Fruit fly (Drosophila melanogaster) whole organism, embryonic: Measurements from ENCODE around the gene sphe.

Source experiments
- Aef1 ChIP-seq: fragments of 200-800 bp; sonication (Bioruptor generic); IDR thresholded peaks from 3 replicates; pipeline ENCODE4 v1.3.6; 2022; ENCODE audit warnings: missing biosample characterization, missing genetic modification characterization
- BEAF-32 ChIP-seq: fragments of 200-800 bp; sonication (Bioruptor generic); optimal IDR thresholded peaks from 3 replicates; lab custom pipeline; 2017; ENCODE audit warnings: missing biosample characterization, missing genetic modification characterization, mild to moderate bottlenecking, moderate library complexity, missing genetic modification reagents
- CG12659 ChIP-seq: fragments of 200-800 bp; sonication (Bioruptor generic); optimal IDR thresholded peaks from 3 replicates; lab custom pipeline; 2017; ENCODE audit warnings: mild to moderate bottlenecking, missing biosample characterization, missing genetic modification reagents, missing genetic modification characterization
- CG16813 ChIP-seq: fragments of 200-800 bp; sonication (Bioruptor generic); IDR thresholded peaks from 3 replicates; pipeline ENCODE4 v1.3.6; 2022; ENCODE audit warnings: missing biosample characterization, missing genetic modification characterization; ENCODE audit not compliant: partially characterized antibody
- CG17612 ChIP-seq: fragments of 200-800 bp; sonication (Bioruptor generic); IDR thresholded peaks from 2 replicates; pipeline ENCODE4 v1.3.6; 2022; ENCODE audit warnings: missing biosample characterization, missing genetic modification characterization
- CG18599 ChIP-seq: fragments of 200-800 bp; sonication (Bioruptor generic); optimal IDR thresholded peaks from 3 replicates; lab custom pipeline; 2017; ENCODE audit warnings: missing biosample characterization, missing genetic modification characterization, mild to moderate bottlenecking, moderate library complexity, missing genetic modification reagents
- CG30020 ChIP-seq: fragments of 200-800 bp; optimal IDR thresholded peaks from 2 replicates; lab custom pipeline; 2019; ENCODE audit warnings: missing biosample characterization, mild to moderate bottlenecking, missing genetic modification characterization, moderate library complexity
- CG30403 ChIP-seq: fragments of 200-800 bp; sonication (Bioruptor generic); optimal IDR thresholded peaks from 3 replicates; lab custom pipeline; 2016; ENCODE audit warnings: missing biosample characterization, missing genetic modification characterization
- CG31224 ChIP-seq: fragments of 200-800 bp; sonication (Bioruptor generic); IDR thresholded peaks from 2 replicates; pipeline ENCODE4 v1.3.6; 2022; ENCODE audit warnings: missing biosample characterization, missing genetic modification characterization
- CG31365 ChIP-seq: fragments of 200-800 bp; sonication (Bioruptor generic); optimal IDR thresholded peaks from 2 replicates; lab custom pipeline; 2018; ENCODE audit warnings: missing biosample characterization, mild to moderate bottlenecking, missing genetic modification characterization
- CG33213 ChIP-seq: fragments of 200-800 bp; sonication (Bioruptor generic); optimal IDR thresholded peaks from 3 replicates; lab custom pipeline; 2016; ENCODE audit warnings: missing biosample characterization, missing genetic modification characterization
- CG6683 ChIP-seq: fragments of 200-800 bp; sonication (Bioruptor generic); optimal IDR thresholded peaks from 2 replicates; lab custom pipeline; 2017; ENCODE audit warnings: missing biosample characterization, mild to moderate bottlenecking, missing genetic modification characterization, missing genetic modification reagents
- CG6689 ChIP-seq: fragments of 200-800 bp; sonication (Bioruptor generic); IDR thresholded peaks from 2 replicates; pipeline ENCODE4 v1.3.6; 2022; ENCODE audit warnings: missing biosample characterization, missing genetic modification characterization
- CG7271 ChIP-seq: fragments of 200-800 bp; sonication (Bioruptor generic); optimal IDR thresholded peaks from 2 replicates; lab custom pipeline; 2018; ENCODE audit warnings: missing biosample characterization, mild to moderate bottlenecking, missing genetic modification characterization, moderate library complexity
- CG7963 ChIP-seq: fragments of 200-800 bp; sonication (Bioruptor generic); IDR thresholded peaks from 3 replicates; pipeline ENCODE4 v1.3.6; 2022; ENCODE audit warnings: missing biosample characterization, missing genetic modification characterization; ENCODE audit not compliant: partially characterized antibody
- CG8281 ChIP-seq: fragments of 200-800 bp; sonication (Bioruptor generic); optimal IDR thresholded peaks from 2 replicates; lab custom pipeline; 2018; ENCODE audit warnings: missing biosample characterization, mild to moderate bottlenecking, missing genetic modification characterization, moderate library complexity
- CG8359 ChIP-seq: fragments of 200-800 bp; sonication (Bioruptor generic); optimal IDR thresholded peaks from 2 replicates; lab custom pipeline; 2017; ENCODE audit warnings: missing biosample characterization, mild to moderate bottlenecking, missing genetic modification characterization, borderline replicate concordance
- CG8924 ChIP-seq: fragments of 200-800 bp; optimal IDR thresholded peaks from 3 replicates; lab custom pipeline; 2019; ENCODE audit warnings: missing biosample characterization, mild to moderate bottlenecking, missing genetic modification characterization, moderate library complexity
- CG9727 ChIP-seq: fragments of 200-800 bp; sonication (Bioruptor generic); optimal IDR thresholded peaks from 3 replicates; lab custom pipeline; 2017; ENCODE audit warnings: missing biosample characterization, mild to moderate bottlenecking, missing genetic modification characterization
- CHES-1-like ChIP-seq: fragments of 200-800 bp; sonication (Bioruptor generic); optimal IDR thresholded peaks from 2 replicates; lab custom pipeline; 2016; ENCODE audit warnings: missing biosample characterization, missing genetic modification characterization
- Dfd ChIP-seq, 2 experiments: fragments of >200 bp; optimal IDR thresholded peaks; 2 replicates each; lab custom pipeline; 2017; ENCODE audit warnings: missing biosample characterization in 2 of 2, missing genetic modification characterization in 2 of 2
- Dp ChIP-seq: fragments of 200-800 bp; sonication (Bioruptor generic); optimal IDR thresholded peaks from 2 replicates; lab custom pipeline; 2018; ENCODE audit warnings: missing biosample characterization, mild to moderate bottlenecking, missing genetic modification characterization, moderate library complexity
- HLH4C ChIP-seq: fragments of 200-800 bp; sonication (Bioruptor generic); IDR thresholded peaks from 3 replicates; pipeline ENCODE4 v1.3.6; 2022; ENCODE audit warnings: missing biosample characterization, missing genetic modification characterization; ENCODE audit not compliant: partially characterized antibody
- Lpt ChIP-seq: fragments of >200 bp; optimal IDR thresholded peaks from 2 replicates; lab custom pipeline; 2018; ENCODE audit warnings: missing biosample characterization, missing genetic modification characterization
- Nf-YC ChIP-seq: fragments of 200-800 bp; optimal IDR thresholded peaks from 3 replicates; lab custom pipeline; 2019; ENCODE audit warnings: missing biosample characterization, mild to moderate bottlenecking, missing genetic modification characterization, moderate library complexity
- Scr ChIP-seq: fragments of 200-800 bp; sonication (Bioruptor generic); IDR thresholded peaks from 2 replicates; pipeline ENCODE4 v1.3.6; 2022; ENCODE audit warnings: missing biosample characterization, missing genetic modification characterization; ENCODE audit not compliant: partially characterized antibody
- Usf ChIP-seq: fragments of 200-800 bp; sonication (Bioruptor generic); optimal IDR thresholded peaks from 2 replicates; lab custom pipeline; 2017; ENCODE audit warnings: missing genotype, missing biosample characterization, missing genetic modification characterization
- ac ChIP-seq: fragments of 200-800 bp; sonication (Bioruptor generic); optimal IDR thresholded peaks from 3 replicates; lab custom pipeline; 2017; ENCODE audit warnings: missing biosample characterization, mild to moderate bottlenecking, missing genetic modification characterization
- aop ChIP-seq: fragments of 200-800 bp; sonication (Bioruptor generic); IDR thresholded peaks from 2 replicates; pipeline ENCODE4 v1.3.6; 2022; ENCODE audit warnings: missing biosample characterization, missing genetic modification characterization
- az2 ChIP-seq: fragments of 200-800 bp; sonication (Bioruptor generic); optimal IDR thresholded peaks from 3 replicates; lab custom pipeline; 2016; ENCODE audit warnings: missing biosample characterization, missing genetic modification characterization
- cas ChIP-seq: fragments of 200-800 bp; sonication (Bioruptor generic); IDR thresholded peaks from 2 replicates; pipeline ENCODE4 v1.3.6; 2022; ENCODE audit warnings: missing biosample characterization, missing genetic modification characterization
- cato ChIP-seq: fragments of 200-800 bp; sonication (Bioruptor generic); optimal IDR thresholded peaks from 2 replicates; lab custom pipeline; 2016; ENCODE audit warnings: missing biosample characterization, missing genetic modification characterization, borderline replicate concordance
- da ChIP-seq: fragments of 200-800 bp; sonication (Bioruptor generic); optimal IDR thresholded peaks from 2 replicates; lab custom pipeline; 2016; ENCODE audit warnings: missing biosample characterization, missing genetic modification characterization
- dmrt99B ChIP-seq: fragments of 200-800 bp; sonication (Bioruptor generic); optimal IDR thresholded peaks from 2 replicates; lab custom pipeline; 2018; ENCODE audit warnings: missing biosample characterization, mild to moderate bottlenecking, missing genetic modification characterization, moderate library complexity
- gcm2 ChIP-seq: fragments of 200-800 bp; sonication (Bioruptor generic); optimal IDR thresholded peaks from 2 replicates; lab custom pipeline; 2016; ENCODE audit warnings: missing biosample characterization, missing genetic modification characterization
- gfzf ChIP-seq: fragments of 200-800 bp; sonication (Bioruptor generic); optimal IDR thresholded peaks from 2 replicates; lab custom pipeline; 2016; ENCODE audit warnings: missing biosample characterization, mild to moderate bottlenecking, missing genetic modification characterization, moderate library complexity
- ham ChIP-seq: fragments of 200-800 bp; sonication (Bioruptor generic); IDR thresholded peaks from 2 replicates; pipeline ENCODE4 v1.3.6; 2022; ENCODE audit warnings: missing biosample characterization, missing genetic modification characterization
- hkb ChIP-seq, 2 experiments: fragments of 200-800 bp in 1 of 2; fragments of >200 bp in 1 of 2; sonication (Bioruptor generic) in 1 of 2; IDR thresholded peaks in 1 of 2; optimal IDR thresholded peaks in 1 of 2; 2 replicates each; pipeline versions ENCODE4 v1.3.6 to Lab custom; 2017 to 2022; ENCODE audit warnings: missing biosample characterization in 1 of 2, missing genetic modification characterization in 1 of 2
- hth ChIP-seq: fragments of >200 bp; optimal IDR thresholded peaks from 2 replicates; lab custom pipeline; 2017; ENCODE audit warnings: inconsistent platforms
- lilli ChIP-seq: fragments of 200-800 bp; sonication (Bioruptor generic); optimal IDR thresholded peaks from 3 replicates; lab custom pipeline; 2016; ENCODE audit warnings: missing biosample characterization, missing genetic modification characterization
- nmo ChIP-seq: fragments of 200-800 bp; sonication (Bioruptor generic); optimal IDR thresholded peaks from 2 replicates; lab custom pipeline; 2018; ENCODE audit warnings: missing biosample characterization, mild to moderate bottlenecking, missing genetic modification characterization, moderate library complexity
- onecut ChIP-seq: fragments of 200-800 bp; sonication (Bioruptor generic); IDR thresholded peaks from 2 replicates; pipeline ENCODE4 v1.3.6; 2022; ENCODE audit warnings: missing biosample characterization, missing genetic modification characterization
- pb ChIP-seq: fragments of 200-800 bp; sonication (Bioruptor generic); optimal IDR thresholded peaks from 3 replicates; lab custom pipeline; 2016; ENCODE audit warnings: missing biosample characterization, missing genetic modification characterization
- pho ChIP-seq: fragments of 200-800 bp; sonication (Bioruptor generic); optimal IDR thresholded peaks from 2 replicates; lab custom pipeline; 2016; ENCODE audit warnings: missing biosample characterization, missing genetic modification characterization
- schlank ChIP-seq: fragments of 200-800 bp; sonication (Bioruptor generic); optimal IDR thresholded peaks from 2 replicates; lab custom pipeline; 2018; ENCODE audit warnings: missing biosample characterization, mild to moderate bottlenecking, missing genetic modification characterization
- shn ChIP-seq: fragments of 200-800 bp; sonication (Bioruptor generic); optimal IDR thresholded peaks from 3 replicates; lab custom pipeline; 2016; ENCODE audit warnings: missing biosample characterization, missing genetic modification characterization
- sob ChIP-seq: fragments of 200-800 bp; sonication (Bioruptor generic); IDR thresholded peaks from 2 replicates; pipeline ENCODE4 v1.3.6; 2022; ENCODE audit warnings: missing biosample characterization, missing genetic modification characterization
- tap ChIP-seq: fragments of 200-800 bp; optimal IDR thresholded peaks from 3 replicates; lab custom pipeline; 2019; ENCODE audit warnings: missing biosample characterization, mild to moderate bottlenecking, missing genetic modification characterization, moderate library complexity
- tup ChIP-seq: fragments of 200-800 bp; sonication (Bioruptor generic); optimal IDR thresholded peaks from 2 replicates; lab custom pipeline; 2016; ENCODE audit warnings: missing biosample characterization, mild to moderate bottlenecking, missing genetic modification characterization, moderate library complexity
- z ChIP-seq: fragments of 200-800 bp; sonication (Bioruptor generic); IDR thresholded peaks from 3 replicates; pipeline ENCODE4 v1.3.6; 2022; ENCODE audit warnings: missing biosample characterization, missing genetic modification characterization
- zf30C ChIP-seq: fragments of 200-800 bp; sonication (Bioruptor generic); optimal IDR thresholded peaks from 3 replicates; lab custom pipeline; 2018; ENCODE audit warnings: missing biosample characterization, mild to moderate bottlenecking, missing genetic modification characterization

The sphe gene

DNA sequence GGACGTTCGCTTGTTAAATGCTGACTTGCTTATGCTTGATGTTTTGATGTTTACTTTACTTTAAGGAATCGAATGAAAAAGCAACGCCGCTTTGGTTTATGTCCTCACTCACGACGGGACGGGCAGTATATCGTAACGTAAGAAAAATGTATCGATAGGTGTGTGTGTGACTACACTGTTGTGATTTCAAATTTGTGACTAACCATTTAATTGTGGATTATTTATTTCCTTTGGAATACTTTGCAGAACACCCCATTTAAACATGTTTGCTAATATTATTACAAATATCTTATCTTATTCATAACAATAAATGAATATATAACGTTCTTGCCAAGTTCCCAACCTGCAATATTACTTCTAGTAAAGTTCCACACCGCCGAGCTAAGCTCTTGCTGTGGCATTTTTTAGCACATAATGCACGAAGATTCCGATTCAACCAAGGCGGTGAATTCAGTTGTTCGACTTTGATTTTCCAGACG, 46.8 kb downstream of the sphe start, which contains the start of the genes Nemp and r:
TSS of gene Nemp (minus strand) at position 85 of the 479 bp plus-strand sequence.
TSS of gene r (plus strand) at position 429 of the 479 bp plus-strand sequence.
- no peak for TF ChIP-seq CG7963 (GFP tag; lab: Robert Waterston, UW)
- no peak for TF ChIP-seq CG30020
- no peak for TF ChIP-seq cato (GFP tag; lab: Kevin White, UChicago)
- peak; percentile 54 for TF ChIP-seq nmo (GFP tag; lab: Kevin White, UChicago)
- no peak for TF ChIP-seq CG31224
- TF ChIP-seq sob (GFP tag; lab: Robert Waterston, UW) = no peak
- TF ChIP-seq CG8924 (tag; lab: Kevin White, UChicago) = no peak
- no peak for TF ChIP-seq CHES-1-like (GFP tag; lab: Kevin White, UChicago)
- peak; percentile 77 for TF ChIP-seq CG16813 (GFP tag; lab: Robert Waterston, UW)
- TF ChIP-seq CG17612 (GFP tag; lab: Robert Waterston, UW) = no peak
- no peak for TF ChIP-seq Dfd (GFP tag; optimal IDR thresholded peaks at IDR 0.05; lab: Kevin White, UChicago)
- TF ChIP-seq z (GFP tag; lab: Robert Waterston, UW) = no peak
- TF ChIP-seq CG9727 (GFP tag; lab: Kevin White, UChicago) = no peak
- TF ChIP-seq hth (lab: Kevin White, UChicago) = no peak
- no peak for TF ChIP-seq ham
- no peak for TF ChIP-seq dmrt99B
- TF ChIP-seq pho = no peak
- no peak for TF ChIP-seq lilli (GFP tag; lab: Kevin White, UChicago)
- peak; percentile 57 for TF ChIP-seq hkb (optimal IDR thresholded peaks at IDR 0.05; lab: Kevin White, UChicago)
- TF ChIP-seq hkb (GFP tag; IDR thresholded peaks at IDR 0.05; lab: Robert Waterston, UW) = no peak
- no peak for TF ChIP-seq CG33213 (GFP tag; lab: Kevin White, UChicago)
- TF ChIP-seq Dp (GFP tag; lab: Kevin White, UChicago) = peak; percentile 75
- TF ChIP-seq Usf (GFP tag; lab: Kevin White, UChicago) = no peak
- TF ChIP-seq aop = no peak
- no peak for TF ChIP-seq CG18599 (GFP tag; lab: Kevin White, UChicago)
- TF ChIP-seq HLH4C (GFP tag; lab: Robert Waterston, UW) = peak; percentile 63
- TF ChIP-seq Nf-YC (tag; lab: Kevin White, UChicago) = no peak
- no peak for TF ChIP-seq CG8359 (GFP tag; lab: Kevin White, UChicago)
- no peak for TF ChIP-seq zf30C (GFP tag; lab: Kevin White, UChicago)
- TF ChIP-seq gcm2 = no peak
- no peak for TF ChIP-seq ac
- TF ChIP-seq Scr (GFP tag; lab: Robert Waterston, UW) = peak; percentile 79
- TF ChIP-seq CG30403 (GFP tag; lab: Kevin White, UChicago) = no peak
- TF ChIP-seq CG12659 = peak; percentile 57
- no peak for TF ChIP-seq onecut (GFP tag; lab: Robert Waterston, UW)
- no peak for TF ChIP-seq schlank (tag; lab: Kevin White, UChicago)
- no peak for TF ChIP-seq tap (tag; lab: Kevin White, UChicago)
- TF ChIP-seq CG7271 (tag; lab: Kevin White, UChicago) = no peak
- no peak for TF ChIP-seq tup
- TF ChIP-seq CG31365 (tag; lab: Kevin White, UChicago) = no peak
- TF ChIP-seq pb (GFP tag; lab: Kevin White, UChicago) = no peak
- no peak for TF ChIP-seq CG6683 (GFP tag; lab: Kevin White, UChicago)
- TF ChIP-seq az2 (GFP tag; lab: Kevin White, UChicago) = no peak
- no peak for TF ChIP-seq shn (GFP tag; lab: Kevin White, UChicago)
- no peak for TF ChIP-seq CG8281 (tag; lab: Kevin White, UChicago)
- peak; percentile 82 for TF ChIP-seq gfzf
- TF ChIP-seq Aef1 (GFP tag; lab: Robert Waterston, UW) = no peak
- no peak for TF ChIP-seq Lpt (GFP tag; lab: Kevin White, UChicago)
- no peak for TF ChIP-seq cas (GFP tag; lab: Robert Waterston, UW)
- no peak for TF ChIP-seq CG6689
- no peak for TF ChIP-seq da
- peak; percentile 89 for TF ChIP-seq BEAF-32
